Worm (Caenorhabditis elegans) whole organism, mixed stage, embryonic: Measurements from ENCODE around the gene fbxb-48.

Experiments used
- blmp-1 ChIP-seq: fragments of 150-350 bp; optimal IDR thresholded peaks from 2 replicates; lab custom pipeline; 2014; ENCODE audit warnings: missing biosample characterization, missing genetic modification characterization
- ces-1 ChIP-seq: fragments of 150-350 bp; optimal IDR thresholded peaks from 2 replicates; lab custom pipeline; 2014; ENCODE audit warnings: missing biosample characterization, missing genetic modification reagents, missing genetic modification characterization
- lsy-2 ChIP-seq: fragments of 150-350 bp; optimal IDR thresholded peaks from 2 replicates; lab custom pipeline; 2014; ENCODE audit warnings: missing biosample characterization, missing genetic modification characterization
- mls-2 ChIP-seq: sonication (generic microtip); optimal IDR thresholded peaks from 2 replicates; lab custom pipeline; 2016; ENCODE audit warnings: mild to moderate bottlenecking, missing genetic modification characterization, moderate library complexity, missing compliant biosample characterization
- nhr-28 ChIP-seq: fragments of 150-350 bp; optimal IDR thresholded peaks from 2 replicates; lab custom pipeline; 2014; ENCODE audit warnings: missing biosample characterization, missing genetic modification characterization
- nhr-76 ChIP-seq: sonication (generic microtip); optimal IDR thresholded peaks from 2 replicates; lab custom pipeline; 2017; ENCODE audit warnings: missing biosample characterization, missing genetic modification characterization
- sem-2 ChIP-seq: fragments of 200-800 bp; sonication (Bioruptor generic); optimal IDR thresholded peaks from 2 replicates; lab custom pipeline; 2018; ENCODE audit warnings: mild to moderate bottlenecking, missing genetic modification characterization, missing compliant biosample characterization
- snpc-4 ChIP-seq: fragments of 150-350 bp; optimal IDR thresholded peaks from 2 replicates; lab custom pipeline; 2014; ENCODE audit warnings: missing biosample characterization, missing genetic modification characterization
- sptf-1 ChIP-seq: sonication (generic microtip); optimal IDR thresholded peaks from 2 replicates; lab custom pipeline; 2017; ENCODE audit warnings: mild to moderate bottlenecking, missing genetic modification characterization, moderate library complexity, missing compliant biosample characterization
- unc-120 ChIP-seq: sonication (generic microtip); optimal IDR thresholded peaks from 2 replicates; lab custom pipeline; 2017; ENCODE audit warnings: missing genetic modification characterization, missing compliant biosample characterization; ENCODE audit not compliant: poor library complexity, severe bottlenecking

DNA sequence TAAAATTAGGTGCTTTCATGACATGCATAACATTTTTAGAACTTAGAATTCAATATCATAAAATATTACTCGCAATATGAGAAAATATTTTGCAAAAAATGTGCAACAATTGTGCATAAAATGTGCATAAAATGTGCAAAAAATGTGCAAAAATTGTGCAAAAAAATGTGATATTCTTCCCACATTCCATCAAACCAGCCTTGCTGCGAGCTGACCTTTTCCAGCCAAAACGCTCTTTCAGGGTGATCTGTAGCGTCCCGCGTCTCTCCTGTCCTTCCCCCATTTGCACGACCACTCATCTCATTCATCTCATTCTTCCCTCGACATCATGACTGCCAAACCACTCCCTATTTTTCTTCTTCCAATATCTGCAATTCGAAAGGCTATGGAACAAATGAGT lies 43.0 kb downstream of the fbxb-48 start, which contains the start of gene fbxb-17:
- TF ChIP-seq nhr-76 (tag; lab: Kevin White, UChicago) (no peak), lsy-2 (tag; lab: Kevin White, UChicago) (no peak), snpc-4 (tag; lab: Kevin White, UChicago) (no peak), unc-120 (tag; lab: Kevin White, UChicago) (no peak), nhr-28 (tag; lab: Kevin White, UChicago) (no peak), sptf-1 (tag; lab: Kevin White, UChicago) (no peak), mls-2 (tag; lab: Kevin White, UChicago) (no peak), blmp-1 (tag; lab: Kevin White, UChicago) (no peak), ces-1 (GFP tag; lab: Kevin White, UChicago) (no peak), sem-2 (GFP tag; lab: Kevin White, UChicago) (no peak)
